Fruit fly (Drosophila melanogaster) whole organism, embryonic: Measurements from ENCODE around the gene N.

Experiments used
- Adf1 ChIP-seq: fragments of 200-800 bp; sonication (Bioruptor generic); IDR thresholded peaks from 2 replicates; pipeline ENCODE4 v1.3.6; 2022; ENCODE audit warnings: missing biosample characterization, missing genetic modification characterization
- Aef1 ChIP-seq: fragments of 200-800 bp; sonication (Bioruptor generic); IDR thresholded peaks from 3 replicates; pipeline ENCODE4 v1.3.6; 2022; ENCODE audit warnings: missing biosample characterization, missing genetic modification characterization
- Bteb2 ChIP-seq: fragments of 200-800 bp; sonication (Bioruptor generic); optimal IDR thresholded peaks from 2 replicates; lab custom pipeline; 2016; ENCODE audit warnings: missing biosample characterization, missing genetic modification characterization
- CG10366 ChIP-seq: fragments of 200-800 bp; sonication (Bioruptor generic); IDR thresholded peaks from 2 replicates; pipeline ENCODE4 v1.3.6; 2022; ENCODE audit warnings: missing biosample characterization, missing genetic modification characterization
- CG11085 ChIP-seq: fragments of 200-800 bp; sonication (Bioruptor generic); IDR thresholded peaks from 2 replicates; pipeline ENCODE4 v1.3.6; 2022; ENCODE audit warnings: missing biosample characterization, missing genetic modification characterization
- CG12071 ChIP-seq: fragments of 200-800 bp; sonication (Bioruptor generic); optimal IDR thresholded peaks from 3 replicates; lab custom pipeline; 2018; ENCODE audit warnings: missing biosample characterization, mild to moderate bottlenecking, missing genetic modification characterization
- CG12659 ChIP-seq: fragments of 200-800 bp; sonication (Bioruptor generic); optimal IDR thresholded peaks from 3 replicates; lab custom pipeline; 2017; ENCODE audit warnings: mild to moderate bottlenecking, missing biosample characterization, missing genetic modification reagents, missing genetic modification characterization
- CG18011 ChIP-seq: fragments of 200-800 bp; sonication (Bioruptor generic); optimal IDR thresholded peaks from 2 replicates; lab custom pipeline; 2017; ENCODE audit warnings: missing biosample characterization, missing genetic modification characterization, mild to moderate bottlenecking, moderate library complexity, missing genotype
- CG2889 ChIP-seq: fragments of 200-800 bp; sonication (Bioruptor generic); IDR thresholded peaks from 3 replicates; pipeline ENCODE4 v1.3.6; 2022; ENCODE audit warnings: missing biosample characterization, missing genetic modification characterization
- CG33213 ChIP-seq: fragments of 200-800 bp; sonication (Bioruptor generic); optimal IDR thresholded peaks from 3 replicates; lab custom pipeline; 2016; ENCODE audit warnings: missing biosample characterization, missing genetic modification characterization
- CG4820 ChIP-seq: fragments of 200-800 bp; sonication (Bioruptor generic); optimal IDR thresholded peaks from 3 replicates; lab custom pipeline; 2016; ENCODE audit warnings: missing biosample characterization, missing genetic modification characterization
- CG5953 ChIP-seq: fragments of 200-800 bp; sonication (Bioruptor generic); IDR thresholded peaks from 2 replicates; pipeline ENCODE4 v1.3.6; 2022; ENCODE audit warnings: missing biosample characterization, missing genetic modification characterization
- CG8281 ChIP-seq: fragments of 200-800 bp; sonication (Bioruptor generic); optimal IDR thresholded peaks from 2 replicates; lab custom pipeline; 2018; ENCODE audit warnings: missing biosample characterization, mild to moderate bottlenecking, missing genetic modification characterization, moderate library complexity
- CG8944 ChIP-seq: fragments of 200-800 bp; sonication (Bioruptor generic); optimal IDR thresholded peaks from 3 replicates; lab custom pipeline; 2016; ENCODE audit warnings: missing biosample characterization, missing genetic modification characterization
- Chrac-16 ChIP-seq: fragments of 200-800 bp; sonication (Bioruptor generic); optimal IDR thresholded peaks from 3 replicates; lab custom pipeline; 2016; ENCODE audit warnings: missing biosample characterization, missing genetic modification characterization
- E2f1 ChIP-seq: fragments of 200-800 bp; sonication (Bioruptor generic); IDR thresholded peaks from 2 replicates; pipeline ENCODE4 v1.3.6; 2022; ENCODE audit warnings: missing biosample characterization, missing genetic modification characterization
- E2f2 ChIP-seq: fragments of 200-800 bp; sonication (Bioruptor generic); IDR thresholded peaks from 2 replicates; pipeline ENCODE4 v1.3.6; 2022; ENCODE audit warnings: missing biosample characterization, missing genetic modification characterization
- GATAe ChIP-seq: fragments of 200-800 bp; sonication (Bioruptor generic); conservative IDR thresholded peaks from 2 replicates; pipeline ENCODE4 v1.3.6; 2022; ENCODE audit warnings: missing biosample characterization, missing genetic modification characterization
- H15 ChIP-seq: fragments of 200-800 bp; sonication (Bioruptor generic); IDR thresholded peaks from 3 replicates; pipeline ENCODE4 v1.3.6; 2022; ENCODE audit warnings: missing biosample characterization, missing genetic modification characterization
- HLH4C ChIP-seq: fragments of 200-800 bp; sonication (Bioruptor generic); IDR thresholded peaks from 3 replicates; pipeline ENCODE4 v1.3.6; 2022; ENCODE audit warnings: missing biosample characterization, missing genetic modification characterization; ENCODE audit not compliant: partially characterized antibody
- HLH54F ChIP-seq: fragments of 200-800 bp; sonication (Bioruptor generic); optimal IDR thresholded peaks from 3 replicates; lab custom pipeline; 2016; ENCODE audit warnings: missing biosample characterization, missing genetic modification characterization
- Hr39 ChIP-seq: fragments of >200 bp; optimal IDR thresholded peaks from 2 replicates; lab custom pipeline; 2017
- Lhr ChIP-seq: fragments of 200-800 bp; sonication (Bioruptor generic); optimal IDR thresholded peaks from 3 replicates; lab custom pipeline; 2017; ENCODE audit warnings: mild to moderate bottlenecking, missing biosample characterization, missing genetic modification reagents, missing genetic modification characterization
- Mad ChIP-seq: fragments of 200-800 bp; sonication (Bioruptor generic); optimal IDR thresholded peaks from 2 replicates; lab custom pipeline; 2016; ENCODE audit warnings: missing biosample characterization, missing genetic modification characterization
- Meics ChIP-seq: fragments of 200-800 bp; sonication (Bioruptor generic); optimal IDR thresholded peaks from 2 replicates; lab custom pipeline; 2017; ENCODE audit warnings: missing biosample characterization, mild to moderate bottlenecking, missing genetic modification characterization
- NfI ChIP-seq: fragments of 200-800 bp; sonication (Bioruptor generic); optimal IDR thresholded peaks from 3 replicates; lab custom pipeline; 2018; ENCODE audit warnings: missing biosample characterization, mild to moderate bottlenecking, missing genetic modification characterization, moderate library complexity
- Optix ChIP-seq: fragments of 200-800 bp; sonication (Bioruptor generic); IDR thresholded peaks from 3 replicates; pipeline ENCODE4 v1.3.6; 2022; ENCODE audit warnings: missing biosample characterization, missing genetic modification characterization
- Poxn ChIP-seq: fragments of 200-800 bp; sonication (Bioruptor generic); IDR thresholded peaks from 2 replicates; pipeline ENCODE4 v1.3.6; 2022; ENCODE audit warnings: missing biosample characterization, missing genetic modification characterization
- Sry-δ ChIP-seq: fragments of 200-800 bp; sonication (Bioruptor generic); optimal IDR thresholded peaks from 2 replicates; lab custom pipeline; 2016; ENCODE audit warnings: missing biosample characterization, missing genetic modification characterization
- ab ChIP-seq: fragments of 200-800 bp; sonication (Bioruptor generic); optimal IDR thresholded peaks from 2 replicates; lab custom pipeline; 2016; ENCODE audit warnings: missing biosample characterization, missing genetic modification characterization
- bsh ChIP-seq, 2 experiments: fragments of 200-800 bp; sonication (Bioruptor generic); optimal IDR thresholded peaks; 2 replicates each; lab custom pipeline; 2017 to 2018; ENCODE audit warnings: mild to moderate bottlenecking in 2 of 2, missing biosample characterization in 2 of 2, missing genetic modification characterization in 2 of 2, moderate library complexity in 1 of 2
- dysf ChIP-seq: fragments of 200-800 bp; sonication (Bioruptor generic); IDR thresholded peaks from 3 replicates; pipeline ENCODE4 v1.3.6; 2022; ENCODE audit warnings: missing biosample characterization, missing genetic modification characterization
- en ChIP-seq: fragments of 200-800 bp; sonication (Bioruptor generic); optimal IDR thresholded peaks from 2 replicates; lab custom pipeline; 2016; ENCODE audit warnings: missing biosample characterization, missing genetic modification characterization
- eve ChIP-seq, 2 experiments: fragments of >200 bp; optimal IDR thresholded peaks; 2 replicates each; lab custom pipeline; 2017; ENCODE audit warnings: missing biosample characterization in 2 of 2, missing genetic modification characterization in 2 of 2
- fu2 ChIP-seq: fragments of 200-800 bp; sonication (Bioruptor generic); optimal IDR thresholded peaks from 2 replicates; lab custom pipeline; 2016; ENCODE audit warnings: missing biosample characterization, missing genetic modification characterization
- gcm2 ChIP-seq: fragments of 200-800 bp; sonication (Bioruptor generic); optimal IDR thresholded peaks from 2 replicates; lab custom pipeline; 2016; ENCODE audit warnings: missing biosample characterization, missing genetic modification characterization
- gsb ChIP-seq: fragments of 200-800 bp; sonication (Bioruptor generic); IDR thresholded peaks from 2 replicates; pipeline ENCODE4 v1.3.6; 2022; ENCODE audit warnings: missing biosample characterization, missing genetic modification characterization
- her ChIP-seq: fragments of 200-800 bp; sonication (Bioruptor generic); optimal IDR thresholded peaks from 2 replicates; lab custom pipeline; 2016; ENCODE audit warnings: missing biosample characterization, missing genetic modification characterization
- klu ChIP-seq: fragments of 200-800 bp; sonication (Bioruptor generic); IDR thresholded peaks from 2 replicates; pipeline ENCODE4 v1.3.6; 2022; ENCODE audit warnings: missing biosample characterization, missing genetic modification characterization
- pnt ChIP-seq: fragments of 200-800 bp; sonication (Bioruptor generic); optimal IDR thresholded peaks from 3 replicates; lab custom pipeline; 2016; ENCODE audit warnings: missing biosample characterization, missing genetic modification characterization
- psq ChIP-seq: fragments of 200-800 bp; sonication (Bioruptor generic); optimal IDR thresholded peaks from 2 replicates; lab custom pipeline; 2017; ENCODE audit warnings: missing biosample characterization, missing genetic modification characterization
- schlank ChIP-seq: fragments of 200-800 bp; sonication (Bioruptor generic); optimal IDR thresholded peaks from 2 replicates; lab custom pipeline; 2018; ENCODE audit warnings: missing biosample characterization, mild to moderate bottlenecking, missing genetic modification characterization
- sisA ChIP-seq: fragments of 200-800 bp; sonication (Bioruptor generic); IDR thresholded peaks from 2 replicates; pipeline ENCODE4 v1.3.6; 2022; ENCODE audit warnings: missing biosample characterization, missing genetic modification characterization
- slou ChIP-seq: fragments of 200-800 bp; sonication (Bioruptor generic); optimal IDR thresholded peaks from 3 replicates; lab custom pipeline; 2016; ENCODE audit warnings: missing biosample characterization, missing genetic modification characterization
- sna ChIP-seq: fragments of 200-800 bp; sonication (Bioruptor generic); IDR thresholded peaks from 2 replicates; pipeline ENCODE4 v1.3.6; 2022; ENCODE audit warnings: missing biosample characterization, missing genetic modification characterization; ENCODE audit not compliant: partially characterized antibody
- sr ChIP-seq: fragments of 200-800 bp; sonication (Bioruptor generic); IDR thresholded peaks from 3 replicates; pipeline ENCODE4 v1.3.6; 2022; ENCODE audit warnings: missing biosample characterization, missing genetic modification characterization
- trem ChIP-seq: fragments of 200-800 bp; optimal IDR thresholded peaks from 3 replicates; lab custom pipeline; 2019; ENCODE audit warnings: missing biosample characterization, mild to moderate bottlenecking, missing genetic modification characterization, moderate library complexity
- zen2 ChIP-seq: fragments of 200-800 bp; sonication (Bioruptor generic); IDR thresholded peaks from 3 replicates; pipeline ENCODE4 v1.3.6; 2022; ENCODE audit warnings: missing biosample characterization, missing genetic modification characterization; ENCODE audit not compliant: partially characterized antibody
- zfh1 ChIP-seq: fragments of 200-800 bp; sonication (Bioruptor generic); IDR thresholded peaks from 3 replicates; pipeline ENCODE4 v1.3.6; 2022; ENCODE audit warnings: missing biosample characterization, missing genetic modification characterization
- zfh2 ChIP-seq: fragments of 200-800 bp; sonication (Bioruptor generic); optimal IDR thresholded peaks from 2 replicates; lab custom pipeline; 2016; ENCODE audit warnings: missing biosample characterization, missing genetic modification characterization

Gene N

DNA sequence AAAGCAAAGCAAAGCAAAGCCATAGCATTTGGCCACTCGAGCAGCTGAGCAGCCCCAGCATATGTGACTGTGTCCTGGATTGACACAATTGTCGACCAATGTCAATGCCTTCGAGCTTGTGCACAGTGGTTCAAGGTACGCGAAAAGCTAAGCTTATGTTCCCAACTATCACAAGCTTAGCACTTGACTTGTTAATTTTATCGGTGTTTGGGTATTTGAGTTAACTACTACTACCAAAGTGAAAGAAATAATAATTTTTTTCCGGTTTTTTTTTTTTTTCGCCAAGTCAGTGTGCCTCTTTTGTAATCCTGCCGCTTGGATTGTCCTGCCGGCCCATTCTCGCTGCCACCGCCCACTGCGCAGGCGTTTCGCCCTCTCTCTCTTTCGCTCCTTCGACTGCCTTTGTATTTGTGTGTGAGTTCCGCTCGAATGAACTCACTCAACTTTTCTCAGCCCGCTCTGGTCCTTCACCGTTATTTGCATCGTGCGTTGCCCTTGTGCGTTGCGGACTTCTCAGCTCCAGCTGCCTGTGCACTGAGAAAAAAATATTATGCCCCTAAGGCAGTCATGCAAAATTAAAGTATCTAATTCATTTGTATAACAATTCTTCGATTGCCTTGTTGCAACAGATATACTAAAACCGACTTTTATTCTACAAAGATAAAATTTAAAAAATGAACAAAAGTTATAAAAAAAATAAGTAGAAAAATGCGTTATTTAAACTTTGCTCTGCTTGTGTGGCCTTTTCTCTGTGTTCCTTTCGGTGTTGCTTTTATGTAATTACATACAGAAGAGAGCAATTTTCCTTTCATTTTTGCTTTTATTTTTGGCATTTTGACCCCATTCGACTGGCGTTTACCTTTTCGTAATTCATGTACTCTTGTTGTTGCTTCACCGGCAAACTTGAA, 71.5 kb downstream of the N start (continued):
- TF ChIP-seq CG5953 (GFP tag; lab: Robert Waterston, UW) (peak; percentile 59; the same call in 1 of the 2 replicates), fu2 (GFP tag; lab: Kevin White, UChicago) (peak; percentile 7), sr (no peak), Poxn (GFP tag; lab: Robert Waterston, UW) (no peak), sisA (peak; percentile 43), zfh2 (GFP tag; lab: Kevin White, UChicago) (peak; percentile 50), klu (GFP tag; lab: Robert Waterston, UW) (peak; percentile 61), Adf1 (GFP tag; lab: Robert Waterston, UW) (0 out of 2 replicates have a peak, but pooled peaks have one; percentile 21), CG18011 (peak; percentile 32), gsb (GFP tag; lab: Robert Waterston, UW) (peak; percentile 61), dysf (GFP tag; lab: Robert Waterston, UW) (peak; percentile 84), eve (GFP tag; optimal IDR thresholded peaks at IDR 0.05; lab: Kevin White, UChicago) (peak in 1 of 2 experiments; percentile 56), zen2 (GFP tag; lab: Robert Waterston, UW) (no peak), Lhr (no peak), CG10366 (GFP tag; lab: Robert Waterston, UW) (peak; percentile 66), CG8281 (tag; lab: Kevin White, UChicago) (peak; percentile 14), Aef1 (GFP tag; lab: Robert Waterston, UW) (peak; percentile 63), sna (GFP tag; lab: Robert Waterston, UW) (no peak), trem (tag; lab: Kevin White, UChicago) (no peak), Optix (peak; percentile 72), en (GFP tag; lab: Kevin White, UChicago) (peak; percentile 40), E2f1 (GFP tag; lab: Robert Waterston, UW) (peak; percentile 73), CG8944 (GFP tag; lab: Kevin White, UChicago) (peak; percentile 42), CG11085 (GFP tag; lab: Robert Waterston, UW) (no peak), schlank (peak; percentile 32), E2f2 (GFP tag; lab: Robert Waterston, UW) (peak; percentile 57), CG12071 (peak; percentile 60), slou (GFP tag; lab: Kevin White, UChicago) (peak; percentile 45), Bteb2 (GFP tag; lab: Kevin White, UChicago) (peak; percentile 2), psq (GFP tag; lab: Kevin White, UChicago) (no peak), ab (no peak), H15 (GFP tag; lab: Robert Waterston, UW) (peak; percentile 63; the same call in 1 of the 3 replicates), CG4820 (peak; percentile 46), CG33213 (GFP tag; lab: Kevin White, UChicago) (peak; percentile 28), Meics (GFP tag; lab: Kevin White, UChicago) (peak; percentile 78), CG2889 (peak; percentile 55; the same call in 1 of the 3 replicates), HLH54F (GFP tag; lab: Kevin White, UChicago) (peak; percentile 49), her (GFP tag; lab: Kevin White, UChicago) (peak; percentile 81), CG12659 (GFP tag; lab: Kevin White, UChicago) (peak; percentile 45), bsh (GFP tag; optimal IDR thresholded peaks at IDR 0.05; lab: Kevin White, UChicago) (peak in 1 of 2 experiments; percentile 67), Sry-δ (GFP tag; lab: Kevin White, UChicago) (peak; percentile 3), Hr39 (no peak), gcm2 (GFP tag; lab: Kevin White, UChicago) (peak; percentile 37), Chrac-16 (GFP tag; lab: Kevin White, UChicago) (peak; percentile 43), pnt (GFP tag; lab: Kevin White, UChicago) (peak; percentile 55), Mad (GFP tag; lab: Kevin White, UChicago) (peak; percentile 20), GATAe (GFP tag; lab: Robert Waterston, UW) (0 out of 2 replicates have a peak, but pooled peaks have one; percentile 11), NfI (GFP tag; lab: Kevin White, UChicago) (peak; percentile 51), HLH4C (no peak), zfh1 (GFP tag; lab: Robert Waterston, UW) (peak; percentile 69; the same call in 2 of the 3 replicates)
